Worm (Caenorhabditis elegans): ENCODE data around the gene C56G2.9.

Gene C56G2.9

DNA sequence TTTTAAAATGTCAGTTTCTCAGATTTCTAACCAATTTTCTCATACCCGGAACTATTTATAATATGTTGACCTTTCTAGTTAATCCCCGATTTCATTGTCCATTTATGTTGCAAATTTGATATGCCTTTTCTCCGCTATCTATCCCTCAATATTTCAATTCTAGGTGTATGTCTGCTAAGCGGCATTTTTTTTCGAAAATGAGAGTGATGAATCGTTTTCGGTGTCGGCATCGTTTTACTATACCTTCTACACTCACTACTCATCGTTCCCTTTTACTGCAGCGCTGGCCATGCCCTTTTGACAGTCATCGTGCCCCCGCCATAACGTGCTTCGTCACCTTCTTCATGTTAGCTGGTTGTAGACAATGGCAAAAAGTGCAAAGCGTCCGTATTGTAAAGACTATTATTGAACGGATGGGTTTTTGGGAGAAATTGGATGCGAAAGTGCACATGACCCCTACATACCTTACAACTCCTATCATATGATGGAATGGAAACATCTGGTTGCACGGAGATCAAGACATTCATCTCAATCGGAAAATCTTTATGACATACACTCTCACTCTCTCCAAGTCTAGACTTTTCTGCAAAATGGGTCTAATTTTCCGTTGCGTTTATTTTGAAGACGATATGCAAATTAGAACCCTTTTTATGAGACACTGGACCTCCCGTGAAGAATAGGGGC is 16.2 kb upstream of the C56G2.9 start:
- TF ChIP-seq ama-1 (optimal IDR thresholded peaks at IDR 0.05) (no peak), tbx-11 (GFP tag; IDR thresholded peaks at IDR 0.05) (0 out of 2 replicates have a peak, but pooled peaks have one; percentile 16)

DNA sequence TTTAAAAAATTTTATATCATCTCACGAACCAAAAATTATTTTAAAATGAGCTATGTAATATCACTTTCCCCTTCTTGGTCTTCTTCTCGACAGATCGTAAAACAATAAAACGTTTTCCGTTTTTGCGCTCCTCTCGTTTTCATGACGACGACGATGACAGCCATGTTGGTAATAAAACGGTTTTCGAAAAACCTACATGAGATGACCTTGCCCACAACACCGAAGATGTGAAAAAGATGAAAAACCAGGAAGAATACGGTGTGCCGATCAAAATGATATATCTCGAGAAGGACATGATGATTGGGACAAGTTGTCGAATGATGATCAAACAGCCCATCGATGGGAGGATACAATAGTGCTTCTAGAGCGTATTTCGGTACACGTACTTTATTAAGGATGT is 15.6 kb upstream of the C56G2.9 start:
- TF ChIP-seq sea-1 (GFP tag; conservative IDR thresholded peaks at IDR 0.05) (no peak), hnd-1 (tag; optimal IDR thresholded peaks at IDR 0.05) (no peak), ama-1 (optimal IDR thresholded peaks at IDR 0.05) (no peak), pes-1 (GFP tag; IDR thresholded peaks at IDR 0.05) (no peak), aly-1 (tag; optimal IDR thresholded peaks at IDR 0.05) (no peak), tra-4 (tag; optimal IDR thresholded peaks at IDR 0.05) (no peak), scrt-1 (GFP tag; IDR thresholded peaks at IDR 0.05) (no peak), tbx-37 (GFP tag; conservative IDR thresholded peaks at IDR 0.05) (no peak), F13C5.2 (tag; optimal IDR thresholded peaks at IDR 0.05) (no peak), hmbx-1 (tag; optimal IDR thresholded peaks at IDR 0.05) (no peak), tbx-11 (GFP tag; IDR thresholded peaks at IDR 0.05) (no peak), hmg-4 (GFP tag; optimal IDR thresholded peaks at IDR 0.05) (no peak), flt-1 (GFP tag; IDR thresholded peaks at IDR 0.05) (no peak), ceh-13 (GFP tag; optimal IDR thresholded peaks at IDR 0.05) (no peak), B0310.2 (tag; optimal IDR thresholded peaks at IDR 0.05) (no peak), ceh-36 (tag; optimal IDR thresholded peaks at IDR 0.05) (no peak), ets-7 (tag; optimal IDR thresholded peaks at IDR 0.05) (no peak)

DNA sequence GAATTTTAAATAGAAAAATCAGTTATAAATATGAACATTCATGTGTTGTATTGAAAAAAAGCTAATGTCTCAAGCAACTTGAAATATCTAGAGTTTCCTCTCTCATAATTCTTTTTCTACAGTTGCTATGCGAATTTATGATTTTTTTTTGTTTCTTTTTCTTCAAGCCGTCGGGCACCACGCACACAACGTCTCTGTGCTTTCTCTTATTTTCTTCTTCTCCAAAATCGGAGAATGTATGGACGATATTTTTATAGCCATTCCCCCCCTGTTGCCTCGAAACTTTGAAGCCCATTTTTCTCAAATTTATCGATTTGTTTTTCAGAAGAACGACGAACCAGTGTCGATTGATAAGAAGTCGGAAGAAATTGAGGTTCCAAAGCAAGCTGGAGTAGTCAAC is 13.6 kb upstream of the C56G2.9 start:
- TF ChIP-seq pes-1 (GFP tag; IDR thresholded peaks at IDR 0.05) (no peak), tbx-11 (GFP tag; IDR thresholded peaks at IDR 0.05) (no peak), F13C5.2 (tag; optimal IDR thresholded peaks at IDR 0.05) (no peak), tbx-37 (GFP tag; conservative IDR thresholded peaks at IDR 0.05) (no peak), flt-1 (GFP tag; IDR thresholded peaks at IDR 0.05) (no peak), ets-7 (tag; optimal IDR thresholded peaks at IDR 0.05) (no peak), hmg-4 (GFP tag; optimal IDR thresholded peaks at IDR 0.05) (no peak), ceh-36 (tag; optimal IDR thresholded peaks at IDR 0.05) (no peak)

DNA sequence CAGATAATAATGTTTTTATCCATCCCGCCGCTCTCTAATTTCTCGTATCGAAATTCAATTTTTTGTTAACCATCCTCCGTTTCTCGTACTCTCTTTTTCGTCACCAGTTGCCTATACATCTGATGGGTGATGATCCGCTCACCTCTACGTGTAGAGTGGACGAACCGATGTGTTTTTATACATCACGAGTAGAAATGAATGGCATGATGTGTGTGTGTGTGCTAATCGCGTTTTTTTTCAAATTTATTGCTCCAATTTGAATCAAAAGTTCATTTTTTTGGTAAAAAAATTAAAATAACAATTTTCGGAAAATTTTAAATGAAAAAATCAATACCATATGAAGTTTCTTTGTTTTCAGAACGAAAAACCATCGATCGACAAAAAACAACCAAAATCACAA is 12.9 kb upstream of the C56G2.9 start:
- no peak for TF ChIP-seq F13C5.2 (tag; optimal IDR thresholded peaks at IDR 0.05)
- no peak for TF ChIP-seq B0310.2 (tag; optimal IDR thresholded peaks at IDR 0.05)
- no peak for TF ChIP-seq hnd-1 (tag; optimal IDR thresholded peaks at IDR 0.05)
- TF ChIP-seq pes-1 (GFP tag; IDR thresholded peaks at IDR 0.05) = no peak
- TF ChIP-seq sea-1 (GFP tag; conservative IDR thresholded peaks at IDR 0.05) = no peak
- no peak for TF ChIP-seq hmg-4 (GFP tag; optimal IDR thresholded peaks at IDR 0.05)
- TF ChIP-seq tbx-37 (GFP tag; conservative IDR thresholded peaks at IDR 0.05) = no peak
- no peak for TF ChIP-seq ama-1 (optimal IDR thresholded peaks at IDR 0.05)
- no peak for TF ChIP-seq tbx-11 (GFP tag; IDR thresholded peaks at IDR 0.05)
- no peak for TF ChIP-seq ceh-13 (GFP tag; optimal IDR thresholded peaks at IDR 0.05)
- no peak for TF ChIP-seq hmbx-1 (tag; optimal IDR thresholded peaks at IDR 0.05)
- TF ChIP-seq ceh-36 (tag; optimal IDR thresholded peaks at IDR 0.05) = no peak
- TF ChIP-seq ets-7 (tag; optimal IDR thresholded peaks at IDR 0.05) = no peak
- TF ChIP-seq scrt-1 (GFP tag; IDR thresholded peaks at IDR 0.05) = no peak
- no peak for TF ChIP-seq tra-4 (tag; optimal IDR thresholded peaks at IDR 0.05)

DNA sequence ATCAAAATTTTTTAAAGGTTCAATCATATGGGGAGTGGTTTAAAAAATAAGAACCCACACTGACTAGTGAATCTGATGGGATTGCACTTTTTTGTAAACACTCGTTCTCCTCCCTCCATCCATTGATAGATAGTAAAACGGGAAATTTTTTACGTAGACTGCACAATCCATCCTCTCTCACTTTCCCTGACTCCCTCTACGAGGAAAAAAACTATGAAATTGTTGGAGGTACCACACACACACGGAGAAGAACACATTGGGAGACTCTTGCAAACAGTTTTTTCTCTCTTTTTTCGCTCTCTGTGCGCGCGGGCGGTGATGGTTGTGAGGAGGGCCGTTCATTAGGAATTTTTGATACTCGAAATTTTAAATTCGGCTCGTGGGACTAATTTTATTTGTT is 12.2 kb upstream of the C56G2.9 start:
- TF ChIP-seq ceh-36 (tag; optimal IDR thresholded peaks at IDR 0.05) = no peak
- TF ChIP-seq hmbx-1 (tag; optimal IDR thresholded peaks at IDR 0.05) = no peak
- no peak for TF ChIP-seq tra-4 (tag; optimal IDR thresholded peaks at IDR 0.05)
- TF ChIP-seq flt-1 (GFP tag; IDR thresholded peaks at IDR 0.05) = no peak
- TF ChIP-seq tbx-11 (GFP tag; IDR thresholded peaks at IDR 0.05) = no peak
- no peak for TF ChIP-seq hmg-4 (GFP tag; optimal IDR thresholded peaks at IDR 0.05)

DNA sequence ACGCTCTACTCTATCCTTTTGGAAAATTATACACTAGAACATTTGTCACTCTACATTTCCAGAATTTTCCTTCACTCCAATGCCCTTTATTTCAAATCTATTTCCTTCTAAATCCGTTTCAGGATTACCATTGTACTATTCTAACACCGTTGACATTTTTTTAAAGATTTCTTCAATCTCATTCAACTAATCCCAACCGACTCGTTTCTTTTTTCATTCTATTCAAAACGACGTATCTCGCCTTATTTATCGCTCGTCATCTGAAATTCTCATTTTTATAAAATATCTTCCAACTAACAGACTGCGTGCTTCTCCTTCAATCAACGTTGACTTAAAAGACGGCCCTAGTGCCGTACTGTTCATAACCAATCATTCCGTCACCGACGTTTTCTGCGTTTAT is 10.0 kb upstream of the C56G2.9 start, which contains the start of gene akap-1:
Gene akap-1, plus strand, starts transcription at position 301 of the 400 bp plus-strand sequence.
- TF ChIP-seq aly-1 (tag; optimal IDR thresholded peaks at IDR 0.05) (no peak), ama-1 (optimal IDR thresholded peaks at IDR 0.05) (no peak), ceh-13 (GFP tag; optimal IDR thresholded peaks at IDR 0.05) (no peak), hnd-1 (tag; optimal IDR thresholded peaks at IDR 0.05) (no peak)

DNA sequence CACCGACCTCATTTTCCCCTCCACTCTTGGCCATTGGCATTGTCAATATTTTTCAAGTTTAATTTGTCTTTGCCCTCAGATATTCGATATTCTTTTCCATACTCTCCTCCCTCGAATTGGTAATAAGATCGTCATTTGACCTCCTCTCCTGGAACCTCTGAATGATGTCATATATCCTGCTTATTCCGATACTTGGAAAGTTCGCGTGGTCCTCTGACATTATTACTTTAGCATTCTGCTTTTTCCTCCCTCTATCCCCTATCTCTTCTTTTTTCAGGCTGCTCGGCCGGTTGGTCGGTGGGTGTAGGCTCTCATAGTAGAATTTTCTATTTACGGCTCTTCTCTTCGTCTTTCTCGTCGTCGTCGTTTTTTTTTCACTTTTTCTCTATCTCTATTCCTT is 9.3 kb upstream of the C56G2.9 start:
- TF ChIP-seq tra-4 (tag; optimal IDR thresholded peaks at IDR 0.05) (no peak), flt-1 (GFP tag; IDR thresholded peaks at IDR 0.05) (no peak), hmbx-1 (tag; optimal IDR thresholded peaks at IDR 0.05) (no peak), aly-1 (tag; optimal IDR thresholded peaks at IDR 0.05) (no peak), hmg-4 (GFP tag; optimal IDR thresholded peaks at IDR 0.05) (no peak), pes-1 (GFP tag; IDR thresholded peaks at IDR 0.05) (no peak), tbx-37 (GFP tag; conservative IDR thresholded peaks at IDR 0.05) (no peak), F13C5.2 (tag; optimal IDR thresholded peaks at IDR 0.05) (no peak), ceh-36 (tag; optimal IDR thresholded peaks at IDR 0.05) (no peak), hnd-1 (tag; optimal IDR thresholded peaks at IDR 0.05) (no peak)

ce11 chrIII:6351438-6351837 is 8.3 kb upstream of the C56G2.9 start:
- TF ChIP-seq scrt-1 (GFP tag; IDR thresholded peaks at IDR 0.05) = no peak
- no peak for TF ChIP-seq F13C5.2 (tag; optimal IDR thresholded peaks at IDR 0.05)
- no peak for TF ChIP-seq ceh-36 (tag; optimal IDR thresholded peaks at IDR 0.05)
- no peak for TF ChIP-seq hmbx-1 (tag; optimal IDR thresholded peaks at IDR 0.05)
- TF ChIP-seq ceh-13 (GFP tag; optimal IDR thresholded peaks at IDR 0.05) = no peak
- no peak for TF ChIP-seq sea-1 (GFP tag; conservative IDR thresholded peaks at IDR 0.05)
- no peak for TF ChIP-seq flt-1 (GFP tag; IDR thresholded peaks at IDR 0.05)
- TF ChIP-seq tbx-11 (GFP tag; IDR thresholded peaks at IDR 0.05) = no peak
- no peak for TF ChIP-seq hmg-4 (GFP tag; optimal IDR thresholded peaks at IDR 0.05)

Data from whole organism, early embryonic.